Fruit fly (Drosophila melanogaster) whole organism, embryonic: ENCODE measurements around the gene CG8135.

ENCODE experiments used
- Awh ChIP-seq: fragments of 200-800 bp; sonication (Bioruptor generic); IDR thresholded peaks from 2 replicates; pipeline ENCODE4, ENCODE4 v1.3.6; 2022; ENCODE audit warnings: missing biosample characterization, missing genetic modification characterization
- BtbVII ChIP-seq: fragments of 200-800 bp; sonication (Bioruptor generic); optimal IDR thresholded peaks from 3 replicates; lab custom pipeline; 2017; ENCODE audit warnings: missing biosample characterization, mild to moderate bottlenecking, missing genetic modification characterization
- Bteb2 ChIP-seq: fragments of 200-800 bp; sonication (Bioruptor generic); optimal IDR thresholded peaks from 2 replicates; lab custom pipeline; 2016; ENCODE audit warnings: missing biosample characterization, missing genetic modification characterization
- CG10431 ChIP-seq: fragments of 200-800 bp; sonication (Bioruptor generic); optimal IDR thresholded peaks from 3 replicates; lab custom pipeline; 2018; ENCODE audit warnings: missing biosample characterization, mild to moderate bottlenecking, missing genetic modification characterization
- CG11247 ChIP-seq: fragments of 200-800 bp; sonication (Bioruptor generic); IDR thresholded peaks from 2 replicates; pipeline ENCODE4 v1.3.6; 2022; ENCODE audit warnings: missing biosample characterization, missing genetic modification characterization
- CG11456 ChIP-seq: fragments of 200-800 bp; sonication (Bioruptor generic); IDR thresholded peaks from 3 replicates; pipeline ENCODE4 v1.3.6; 2022; ENCODE audit warnings: missing biosample characterization, missing genetic modification characterization
- CG12071 ChIP-seq: fragments of 200-800 bp; sonication (Bioruptor generic); optimal IDR thresholded peaks from 3 replicates; lab custom pipeline; 2018; ENCODE audit warnings: missing biosample characterization, mild to moderate bottlenecking, missing genetic modification characterization
- CG12942 ChIP-seq: fragments of 200-800 bp; sonication (Bioruptor generic); optimal IDR thresholded peaks from 3 replicates; lab custom pipeline; 2016; ENCODE audit warnings: missing biosample characterization, missing genetic modification characterization
- CG14014 ChIP-seq: fragments of 200-800 bp; sonication (Bioruptor generic); IDR thresholded peaks from 2 replicates; pipeline ENCODE4 v1.3.6; 2022; ENCODE audit warnings: missing biosample characterization, missing genetic modification characterization
- CG14710 ChIP-seq: fragments of 200-800 bp; sonication (Bioruptor generic); optimal IDR thresholded peaks from 3 replicates; lab custom pipeline; 2019; ENCODE audit warnings: missing biosample characterization, mild to moderate bottlenecking, missing genetic modification characterization, moderate library complexity
- CG15696 ChIP-seq: fragments of 200-800 bp; sonication (Bioruptor generic); optimal IDR thresholded peaks from 2 replicates; lab custom pipeline; 2019; ENCODE audit warnings: missing biosample characterization, mild to moderate bottlenecking, missing genetic modification characterization, moderate library complexity
- CG17359 ChIP-seq: fragments of 200-800 bp; sonication (Bioruptor generic); optimal IDR thresholded peaks from 3 replicates; lab custom pipeline; 2018; ENCODE audit warnings: missing biosample characterization, mild to moderate bottlenecking, missing genetic modification characterization, moderate library complexity
- CG17385 ChIP-seq: fragments of 200-800 bp; sonication (Bioruptor generic); optimal IDR thresholded peaks from 3 replicates; lab custom pipeline; 2018; ENCODE audit warnings: missing biosample characterization, mild to moderate bottlenecking, missing genetic modification characterization
- CG18262 ChIP-seq: fragments of 200-800 bp; optimal IDR thresholded peaks from 3 replicates; lab custom pipeline; 2019; ENCODE audit warnings: missing biosample characterization, mild to moderate bottlenecking, missing genetic modification characterization, moderate library complexity
- CG2116 ChIP-seq: fragments of 200-800 bp; sonication (Bioruptor generic); optimal IDR thresholded peaks from 3 replicates; lab custom pipeline; 2018; ENCODE audit warnings: missing biosample characterization, mild to moderate bottlenecking, missing genetic modification characterization
- CG33213 ChIP-seq: fragments of 200-800 bp; sonication (Bioruptor generic); optimal IDR thresholded peaks from 3 replicates; lab custom pipeline; 2016; ENCODE audit warnings: missing biosample characterization, missing genetic modification characterization
- CG34376 ChIP-seq: fragments of 200-800 bp; sonication (Bioruptor generic); optimal IDR thresholded peaks from 2 replicates; lab custom pipeline; 2018; ENCODE audit warnings: missing biosample characterization, mild to moderate bottlenecking, missing genetic modification characterization
- CG3838 ChIP-seq: fragments of 200-800 bp; sonication (Bioruptor generic); optimal IDR thresholded peaks from 3 replicates; lab custom pipeline; 2016; ENCODE audit warnings: missing biosample characterization, missing genetic modification characterization
- CG3995 ChIP-seq: fragments of 200-800 bp; sonication (Bioruptor generic); optimal IDR thresholded peaks from 3 replicates; lab custom pipeline; 2016; ENCODE audit warnings: missing biosample characterization, missing genetic modification characterization
- CG4328 ChIP-seq: fragments of 200-800 bp; sonication (Bioruptor generic); optimal IDR thresholded peaks from 3 replicates; lab custom pipeline; 2017; ENCODE audit warnings: missing biosample characterization, missing genetic modification reagents, missing genetic modification characterization
- CG4617 ChIP-seq: fragments of 200-800 bp; sonication (Bioruptor generic); optimal IDR thresholded peaks from 3 replicates; lab custom pipeline; 2016; ENCODE audit warnings: missing biosample characterization, missing genetic modification characterization, borderline replicate concordance
- CG6854 ChIP-seq: fragments of 200-800 bp; sonication (Bioruptor generic); optimal IDR thresholded peaks from 3 replicates; lab custom pipeline; 2017; ENCODE audit warnings: missing biosample characterization, mild to moderate bottlenecking, missing genetic modification characterization
- CG7745 ChIP-seq: fragments of 200-800 bp; sonication (Bioruptor generic); optimal IDR thresholded peaks from 2 replicates; lab custom pipeline; 2018; ENCODE audit warnings: missing biosample characterization, mild to moderate bottlenecking, missing genetic modification characterization, moderate library complexity
- CG8290 ChIP-seq, 3 experiments: fragments of 200-800 bp; sonication (Bioruptor generic); optimal IDR thresholded peaks; 2 replicates each; lab custom pipeline; 2016 to 2019; ENCODE audit warnings: missing biosample characterization in 3 of 3, missing genetic modification characterization in 3 of 3, mild to moderate bottlenecking in 2 of 3, moderate library complexity in 1 of 3
- CG8388 ChIP-seq: fragments of 200-800 bp; sonication (Bioruptor generic); optimal IDR thresholded peaks from 2 replicates; lab custom pipeline; 2019; ENCODE audit warnings: missing biosample characterization, mild to moderate bottlenecking, missing genetic modification characterization, moderate library complexity
- Dip3 ChIP-seq: fragments of 200-800 bp; sonication (Bioruptor generic); optimal IDR thresholded peaks from 3 replicates; lab custom pipeline; 2016; ENCODE audit warnings: missing biosample characterization, missing genetic modification characterization
- Dll ChIP-seq: fragments of 200-800 bp; sonication (Bioruptor generic); IDR thresholded peaks from 4 replicates; pipeline ENCODE4 v1.3.6; 2022; ENCODE audit warnings: missing biosample characterization, missing genetic modification characterization; ENCODE audit not compliant: partially characterized antibody
- HLHmδ ChIP-seq: fragments of 200-800 bp; sonication (Bioruptor generic); optimal IDR thresholded peaks from 2 replicates; lab custom pipeline; 2018; ENCODE audit warnings: missing biosample characterization, mild to moderate bottlenecking, missing genetic modification characterization, moderate library complexity
- Jarid2 ChIP-seq: fragments of 200-800 bp; sonication (Bioruptor generic); optimal IDR thresholded peaks from 3 replicates; lab custom pipeline; 2017; ENCODE audit warnings: mild to moderate bottlenecking, missing biosample characterization, missing genetic modification reagents, missing genetic modification characterization
- Meics ChIP-seq: fragments of 200-800 bp; sonication (Bioruptor generic); optimal IDR thresholded peaks from 2 replicates; lab custom pipeline; 2017; ENCODE audit warnings: missing biosample characterization, mild to moderate bottlenecking, missing genetic modification characterization
- NfI ChIP-seq: fragments of 200-800 bp; sonication (Bioruptor generic); optimal IDR thresholded peaks from 3 replicates; lab custom pipeline; 2018; ENCODE audit warnings: missing biosample characterization, mild to moderate bottlenecking, missing genetic modification characterization, moderate library complexity
- PHDP ChIP-seq: fragments of 200-800 bp; sonication (Bioruptor generic); optimal IDR thresholded peaks from 3 replicates; lab custom pipeline; 2018; ENCODE audit warnings: missing biosample characterization, mild to moderate bottlenecking, missing genetic modification characterization, moderate library complexity
- Ssrp ChIP-seq: fragments of 200-800 bp; sonication (Bioruptor generic); optimal IDR thresholded peaks from 2 replicates; lab custom pipeline; 2018; ENCODE audit warnings: missing biosample characterization, mild to moderate bottlenecking, missing genetic modification characterization, moderate library complexity
- Usf ChIP-seq: fragments of 200-800 bp; sonication (Bioruptor generic); optimal IDR thresholded peaks from 2 replicates; lab custom pipeline; 2017; ENCODE audit warnings: missing genotype, missing biosample characterization, missing genetic modification characterization
- aop ChIP-seq: fragments of 200-800 bp; sonication (Bioruptor generic); IDR thresholded peaks from 2 replicates; pipeline ENCODE4 v1.3.6; 2022; ENCODE audit warnings: missing biosample characterization, missing genetic modification characterization
- bbx ChIP-seq: fragments of 200-800 bp; sonication (Bioruptor generic); IDR thresholded peaks from 2 replicates; pipeline ENCODE4 v1.3.6; 2022; ENCODE audit warnings: missing biosample characterization, missing genetic modification characterization; ENCODE audit not compliant: partially characterized antibody
- chif ChIP-seq, 2 experiments: fragments of 200-800 bp; sonication (Bioruptor generic); optimal IDR thresholded peaks; 3 replicates each; lab custom pipeline; 2016; ENCODE audit warnings: missing biosample characterization in 2 of 2, missing genetic modification characterization in 2 of 2
- da ChIP-seq: fragments of 200-800 bp; sonication (Bioruptor generic); optimal IDR thresholded peaks from 2 replicates; lab custom pipeline; 2016; ENCODE audit warnings: missing biosample characterization, missing genetic modification characterization
- emc ChIP-seq: fragments of 200-800 bp; sonication (Bioruptor generic); optimal IDR thresholded peaks from 2 replicates; lab custom pipeline; 2016; ENCODE audit warnings: missing biosample characterization, missing genetic modification characterization
- en ChIP-seq: fragments of 200-800 bp; sonication (Bioruptor generic); optimal IDR thresholded peaks from 2 replicates; lab custom pipeline; 2016; ENCODE audit warnings: missing biosample characterization, missing genetic modification characterization
- ewg ChIP-seq: fragments of 200-800 bp; sonication (Bioruptor generic); optimal IDR thresholded peaks from 3 replicates; lab custom pipeline; 2017; ENCODE audit warnings: mild to moderate bottlenecking, missing biosample characterization, missing genetic modification reagents, missing genetic modification characterization
- gro ChIP-seq: fragments of 200-800 bp; sonication (Bioruptor generic); optimal IDR thresholded peaks from 2 replicates; lab custom pipeline; 2016; ENCODE audit warnings: missing biosample characterization, missing genetic modification characterization
- hkb ChIP-seq, 2 experiments: fragments of 200-800 bp in 1 of 2; fragments of >200 bp in 1 of 2; sonication (Bioruptor generic) in 1 of 2; IDR thresholded peaks in 1 of 2; optimal IDR thresholded peaks in 1 of 2; 2 replicates each; pipeline versions ENCODE4 v1.3.6 to Lab custom; 2017 to 2022; ENCODE audit warnings: missing biosample characterization in 1 of 2, missing genetic modification characterization in 1 of 2
- kay ChIP-seq: fragments of 200-800 bp; sonication (Bioruptor generic); optimal IDR thresholded peaks from 2 replicates; lab custom pipeline; 2016; ENCODE audit warnings: missing biosample characterization, missing genetic modification characterization
- knrl ChIP-seq: fragments of 200-800 bp; sonication (Bioruptor generic); IDR thresholded peaks from 3 replicates; pipeline ENCODE4 v1.3.6; 2022; ENCODE audit warnings: missing biosample characterization, missing genetic modification characterization; ENCODE audit not compliant: partially characterized antibody
- lbe ChIP-seq: fragments of 200-800 bp; sonication (Bioruptor generic); optimal IDR thresholded peaks from 2 replicates; lab custom pipeline; 2016; ENCODE audit warnings: missing biosample characterization, mild to moderate bottlenecking, missing genetic modification characterization
- mld ChIP-seq: fragments of 200-800 bp; sonication (Bioruptor generic); IDR thresholded peaks from 3 replicates; pipeline ENCODE4 v1.3.6; 2022; ENCODE audit warnings: missing biosample characterization, missing genetic modification characterization; ENCODE audit not compliant: partially characterized antibody
- pfk ChIP-seq: fragments of 200-800 bp; sonication (Bioruptor generic); optimal IDR thresholded peaks from 2 replicates; lab custom pipeline; 2018; ENCODE audit warnings: missing biosample characterization, mild to moderate bottlenecking, missing genetic modification characterization, moderate library complexity
- tup ChIP-seq: fragments of 200-800 bp; sonication (Bioruptor generic); optimal IDR thresholded peaks from 2 replicates; lab custom pipeline; 2016; ENCODE audit warnings: missing biosample characterization, mild to moderate bottlenecking, missing genetic modification characterization, moderate library complexity

CG8135 gene

DNA sequence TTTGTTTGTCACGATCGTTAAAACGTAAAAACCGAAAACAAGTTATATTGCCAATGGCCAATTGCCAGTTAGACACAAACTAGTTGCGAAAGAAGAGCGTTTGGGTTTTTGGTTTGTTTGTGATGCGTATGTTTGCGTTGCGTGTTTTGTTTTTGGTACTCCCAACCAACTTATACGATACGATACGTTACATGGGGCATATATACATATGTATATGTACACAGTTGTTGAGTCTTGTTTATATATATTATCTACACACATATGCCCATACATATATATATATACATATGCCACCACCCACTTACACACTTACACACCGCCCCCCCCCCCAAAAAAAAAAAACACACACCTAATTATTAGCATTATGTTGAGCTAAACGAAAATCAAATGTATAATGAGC is 44.1 kb downstream of the CG8135 start (continued):
- TF ChIP-seq tup (GFP tag; lab: Kevin White, UChicago) (no peak), lbe (GFP tag; lab: Kevin White, UChicago) (no peak), Dip3 (GFP tag; lab: Kevin White, UChicago) (no peak), CG11456 (GFP tag; lab: Robert Waterston, UW) (no peak), CG3838 (GFP tag; lab: Kevin White, UChicago) (no peak), gro (GFP tag; lab: Kevin White, UChicago) (no peak), CG6854 (GFP tag; lab: Kevin White, UChicago) (no peak), CG2116 (GFP tag; lab: Kevin White, UChicago) (no peak), Dll (GFP tag; lab: Robert Waterston, UW) (no peak), Jarid2 (GFP tag; lab: Kevin White, UChicago) (no peak), CG12942 (no peak), CG14710 (tag; lab: Kevin White, UChicago) (no peak), CG18262 (tag; lab: Kevin White, UChicago) (no peak), mld (GFP tag; lab: Robert Waterston, UW) (no peak), CG11247 (GFP tag; lab: Robert Waterston, UW) (no peak), CG12071 (GFP tag; lab: Kevin White, UChicago) (peak; percentile 53), en (GFP tag; lab: Kevin White, UChicago) (no peak), CG17385 (GFP tag; lab: Kevin White, UChicago) (no peak), PHDP (tag; lab: Kevin White, UChicago) (peak; percentile 25), CG14014 (GFP tag; lab: Robert Waterston, UW) (peak; percentile 33; the same call in 1 of the 2 replicates), CG4617 (no peak), ewg (GFP tag; lab: Kevin White, UChicago) (no peak), da (GFP tag; lab: Kevin White, UChicago) (no peak), CG8388 (GFP tag; lab: Kevin White, UChicago) (no peak), chif (GFP tag; optimal IDR thresholded peaks at IDR 0.05; lab: Kevin White, UChicago) (no peak), hkb (optimal IDR thresholded peaks at IDR 0.05; lab: Kevin White, UChicago) (no peak), hkb (GFP tag; IDR thresholded peaks at IDR 0.05; lab: Robert Waterston, UW) (peak; percentile 32; the same call in 1 of the 2 replicates), Awh (GFP tag; lab: Robert Waterston, UW) (0 out of 2 replicates have a peak, but pooled peaks have one; percentile 15), aop (no peak), Usf (GFP tag; lab: Kevin White, UChicago) (no peak), HLHmδ (GFP tag; lab: Kevin White, UChicago) (no peak), CG10431 (GFP tag; lab: Kevin White, UChicago) (no peak), Bteb2 (GFP tag; lab: Kevin White, UChicago) (no peak), CG3995 (GFP tag; lab: Kevin White, UChicago) (no peak), NfI (no peak), kay (GFP tag; lab: Kevin White, UChicago) (no peak), bbx (GFP tag; lab: Robert Waterston, UW) (no peak), Ssrp (tag; lab: Kevin White, UChicago) (no peak), CG17359 (peak; percentile 36), CG8290 (GFP tag; optimal IDR thresholded peaks at IDR 0.05; lab: Kevin White, UChicago) (no peak), CG8290 (tag; optimal IDR thresholded peaks at IDR 0.05; lab: Kevin White, UChicago) (peak in 1 of 2 experiments; percentile 10), CG33213 (no peak), emc (no peak), CG7745 (tag; lab: Kevin White, UChicago) (no peak), pfk (GFP tag; lab: Kevin White, UChicago) (peak; percentile 4), BtbVII (GFP tag; lab: Kevin White, UChicago) (peak; percentile 41), CG15696 (tag; lab: Kevin White, UChicago) (no peak), CG4328 (GFP tag; lab: Kevin White, UChicago) (peak; percentile 11), knrl (no peak), CG34376 (GFP tag; lab: Kevin White, UChicago) (peak; percentile 28), Meics (GFP tag; lab: Kevin White, UChicago) (peak; percentile 9)
